Worm (Caenorhabditis elegans) whole organism, young adult: ENCODE measurements around the gene epic-2.

ENCODE experiments used
- K12H6.12 ChIP-seq: fragments of 200-800 bp; sonication (Bioruptor generic); optimal IDR thresholded peaks from 2 replicates; lab custom pipeline; 2018; ENCODE audit warnings: mild to moderate bottlenecking, missing genetic modification characterization, missing compliant biosample characterization
- atf-7 ChIP-seq: sonication (generic microtip); optimal IDR thresholded peaks from 2 replicates; lab custom pipeline; 2017; ENCODE audit warnings: mild to moderate bottlenecking, missing genetic modification characterization, missing compliant biosample characterization
- attf-3 ChIP-seq: fragments of 200-800 bp; sonication (Bioruptor generic); conservative IDR thresholded peaks from 2 replicates; pipeline ENCODE4 v1.3.6; 2022; ENCODE audit warnings: missing genetic modification reagents, missing genetic modification characterization, missing compliant biosample characterization
- cebp-2 ChIP-seq: fragments of 200-800 bp; sonication (Bioruptor generic); IDR thresholded peaks from 2 replicates; pipeline ENCODE4 v1.3.6; 2022; ENCODE audit warnings: missing genetic modification characterization, missing compliant biosample characterization
- chd-7 ChIP-seq: sonication (generic microtip); optimal IDR thresholded peaks from 2 replicates; lab custom pipeline; 2016; ENCODE audit warnings: mild to moderate bottlenecking, missing genetic modification characterization, moderate library complexity, missing compliant biosample characterization
- egrh-3 ChIP-seq: fragments of 200-800 bp; sonication (Bioruptor generic); IDR thresholded peaks from 2 replicates; pipeline ENCODE4 v1.3.6; 2022; ENCODE audit warnings: missing genetic modification reagents, missing genetic modification characterization, missing compliant biosample characterization
- lin-26 ChIP-seq: fragments of 200-800 bp; sonication (Bioruptor generic); IDR thresholded peaks from 2 replicates; pipeline ENCODE4 v1.3.6; 2022; ENCODE audit warnings: missing genetic modification reagents, missing genetic modification characterization, missing compliant biosample characterization
- nhr-90 ChIP-seq: sonication (generic microtip); optimal IDR thresholded peaks from 2 replicates; lab custom pipeline; 2016; ENCODE audit warnings: missing genotype, mild to moderate bottlenecking, missing genetic modification characterization, missing compliant biosample characterization
- repo-1 ChIP-seq: sonication (generic microtip); optimal IDR thresholded peaks from 2 replicates; lab custom pipeline; 2017; ENCODE audit warnings: mild to moderate bottlenecking, missing genetic modification characterization, missing compliant biosample characterization
- snpc-4 ChIP-seq, 5 experiments: fragments of 150-350 bp in 1 of 5; sonication (generic microtip) in 4 of 5; optimal IDR thresholded peaks; 2 replicates each; lab custom pipeline; 2014 to 2018; ENCODE audit warnings: missing genetic modification characterization in 5 of 5, missing biosample characterization in 3 of 5, antibody characterized with exemption in 2 of 5, mild to moderate bottlenecking in 2 of 5, missing compliant biosample characterization in 2 of 5, missing genotype in 2 of 5, moderate library complexity in 2 of 5, missing genetic modification reagents in 1 of 5
- unc-62 ChIP-seq: fragments of 150-350 bp; optimal IDR thresholded peaks from 2 replicates; lab custom pipeline; 2014; ENCODE audit warnings: missing biosample characterization, missing genetic modification reagents, missing genetic modification characterization
- zim-3 ChIP-seq: sonication (generic microtip); optimal IDR thresholded peaks from 2 replicates; lab custom pipeline; 2017; ENCODE audit warnings: mild to moderate bottlenecking, missing genetic modification characterization, moderate library complexity, missing compliant biosample characterization
- ztf-22 ChIP-seq: fragments of 200-800 bp; sonication (Bioruptor generic); optimal IDR thresholded peaks from 2 replicates; lab custom pipeline; 2018; ENCODE audit warnings: mild to moderate bottlenecking, missing genetic modification characterization, moderate library complexity, missing compliant biosample characterization

DNA sequence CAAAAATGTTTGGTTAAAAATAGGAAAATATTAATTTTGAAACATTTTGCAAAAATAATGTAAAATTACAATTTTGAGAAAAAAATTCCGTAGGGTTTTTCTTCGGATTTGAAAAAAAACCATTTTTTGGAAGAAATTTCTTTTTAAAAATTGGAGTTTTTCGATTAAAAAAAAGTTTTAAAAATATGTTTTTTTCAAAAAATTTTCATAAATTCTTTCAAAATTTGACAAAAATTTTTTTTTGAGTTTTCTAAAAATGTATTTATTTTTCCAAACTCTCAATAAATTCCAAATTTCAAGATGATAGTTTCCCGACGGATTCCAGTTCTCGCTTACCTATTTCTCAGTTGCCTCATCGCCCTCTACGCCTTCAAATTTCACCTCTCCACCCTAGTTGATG, 21.0 kb upstream of the epic-2 start, which contains the start of gene bus-2:
- no peak for TF ChIP-seq egrh-3 (GFP tag; lab: Robert Waterston, UW)
- no peak for TF ChIP-seq nhr-90 (tag; lab: Kevin White, UChicago)
- TF ChIP-seq atf-7 (tag; lab: Kevin White, UChicago): no peak
- TF ChIP-seq lin-26: no peak
- TF ChIP-seq attf-3 (GFP tag; lab: Robert Waterston, UW): no peak
- no peak for TF ChIP-seq snpc-4 (GFP tag; optimal IDR thresholded peaks at IDR 0.05; lab: Kevin White, UChicago)
- no peak for TF ChIP-seq snpc-4 (tag; optimal IDR thresholded peaks at IDR 0.05; lab: Kevin White, UChicago)
- no peak for TF ChIP-seq cebp-2 (GFP tag; lab: Robert Waterston, UW)
- no peak for TF ChIP-seq chd-7
- TF ChIP-seq repo-1 (tag; lab: Kevin White, UChicago): no peak
- TF ChIP-seq zim-3 (tag; lab: Kevin White, UChicago): no peak
- TF ChIP-seq ztf-22 (GFP tag; lab: Kevin White, UChicago): no peak
- TF ChIP-seq K12H6.12: no peak
- TF ChIP-seq unc-62 (GFP tag; lab: Kevin White, UChicago): no peak
